Fruit fly (Drosophila melanogaster): ENCODE measurements around the gene meep.

DNA sequence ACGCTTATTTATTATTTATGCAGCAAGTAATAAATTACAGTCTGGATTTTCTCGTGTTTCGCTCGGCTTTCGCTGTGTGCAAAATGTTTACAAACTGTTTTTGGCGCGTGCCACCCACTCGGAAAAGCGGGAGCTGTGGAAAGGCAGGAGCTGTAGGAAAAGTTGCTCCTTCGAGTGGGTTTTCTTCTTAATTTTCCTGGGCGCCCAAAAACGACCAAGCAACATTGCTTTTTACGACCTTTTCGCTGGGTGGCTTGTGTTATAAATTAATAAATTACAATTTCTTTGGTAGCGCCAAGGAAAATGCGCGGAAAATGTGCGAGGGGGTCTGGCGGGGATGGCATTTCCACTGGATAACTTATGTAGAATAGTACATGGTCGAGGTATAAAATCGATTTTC lies 26.3 kb downstream of the meep start:
- TF ChIP-seq CTCF (optimal IDR thresholded peaks at IDR 0.05) (no peak), CG8478 (optimal IDR thresholded peaks at IDR 0.05) (no peak)

All from S2 (cell line).